Worm (Caenorhabditis elegans): ENCODE results near the gene Y54F10BM.3.
"Not testable (repeated sequence)": the region's sequence is repeated elsewhere in the genome, so short reads cannot be mapped to it uniquely, and the experiment has no call there.

Y54F10BM.3 gene

ce11 chrIII:2281975-2282957 lies at the start of gene Y54F10BM.3:
TSS of gene Y54F10BM.3 (plus strand) at chrIII:2282025.
- TF ChIP-seq unc-62 (GFP tag; optimal IDR thresholded peaks at IDR 0.05), result no peak

ce11 chrIII:2232360-2232759 lies 49.5 kb upstream of the Y54F10BM.3 start, which contains the start of gene fbxa-47:
TSS of gene fbxa-47 (minus strand) at chrIII:2232460.
- TF ChIP-seq unc-62 (GFP tag; optimal IDR thresholded peaks at IDR 0.05), result no peak

DNA sequence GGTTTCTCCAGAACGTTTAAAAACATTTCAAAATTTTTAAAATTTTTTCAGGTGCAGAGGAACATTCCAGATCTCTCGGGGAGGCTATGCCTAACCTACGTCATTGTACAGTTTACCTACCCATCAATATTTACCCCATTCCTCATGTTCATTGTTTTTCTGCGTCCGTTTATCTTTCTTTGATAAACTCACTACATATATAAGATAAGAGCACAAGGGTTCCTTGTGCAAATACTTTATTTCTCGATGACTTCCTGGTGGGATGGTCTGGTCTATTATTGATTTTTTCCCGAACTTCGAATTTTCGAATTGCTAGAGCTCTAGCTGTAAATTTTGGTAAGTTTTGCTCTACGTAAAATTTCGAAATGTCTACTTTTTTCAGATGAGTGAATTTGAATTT lies 48.4 kb upstream of the Y54F10BM.3 start:
- no peak for TF ChIP-seq unc-62 (GFP tag; optimal IDR thresholded peaks at IDR 0.05)

- no peak for TF ChIP-seq unc-62 (GFP tag; optimal IDR thresholded peaks at IDR 0.05)
These were observed 47.5 kb upstream of the Y54F10BM.3 start, which contains the start of gene C39B5.2 for ce11 chrIII:2234192-2234934. TSS of gene C39B5.2 (plus strand) at chrIII:2234884.

- no peak for TF ChIP-seq unc-62 (GFP tag; optimal IDR thresholded peaks at IDR 0.05)
These were observed 42.2 kb upstream of the Y54F10BM.3 start, which contains the start of gene C39B5.10 for ce11 chrIII:2239587-2240144. TSS of gene C39B5.10 (minus strand) at chrIII:2239637.

ce11 chrIII:2240471-2240870 lies 41.4 kb upstream of the Y54F10BM.3 start, which contains the start of gene srz-56:
TSS of gene srz-56 (plus strand) at chrIII:2240771.
- no peak for TF ChIP-seq unc-62 (GFP tag; optimal IDR thresholded peaks at IDR 0.05)

- no peak for TF ChIP-seq unc-62 (GFP tag; optimal IDR thresholded peaks at IDR 0.05)
These were observed 38.2 kb upstream of the Y54F10BM.3 start for ce11 chrIII:2243617-2244016.

ce11 chrIII:2245727-2246126 lies 36.1 kb upstream of the Y54F10BM.3 start, which contains the start of gene srd-67:
TSS of gene srd-67 (minus strand) at chrIII:2245827.
- TF ChIP-seq unc-62 (GFP tag; optimal IDR thresholded peaks at IDR 0.05), result no peak

DNA sequence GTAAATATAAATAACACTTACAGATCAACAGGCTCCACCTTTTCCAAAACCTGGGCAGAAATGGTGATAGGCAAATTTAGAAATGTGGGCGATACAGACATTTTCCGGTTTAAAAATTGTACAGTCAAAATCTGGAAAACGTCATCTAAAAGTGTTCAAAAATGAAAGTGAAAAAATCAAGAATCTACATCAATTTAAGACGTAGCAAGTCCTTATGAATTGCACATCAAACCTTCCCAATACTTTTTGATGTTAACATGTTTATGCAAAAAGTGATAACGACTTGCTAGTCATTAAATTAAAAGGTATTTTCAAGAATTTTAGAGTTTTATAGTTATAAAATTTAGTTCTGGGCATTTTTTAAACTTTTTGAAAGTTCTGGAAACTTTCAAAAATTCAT lies 30.5 kb upstream of the Y54F10BM.3 start, which contains the start of gene fbxa-7:
fbxa-7 (minus strand) TSS at position 101 of the 400 bp plus-strand sequence.
- TF ChIP-seq unc-62 (GFP tag; optimal IDR thresholded peaks at IDR 0.05), result no peak

DNA sequence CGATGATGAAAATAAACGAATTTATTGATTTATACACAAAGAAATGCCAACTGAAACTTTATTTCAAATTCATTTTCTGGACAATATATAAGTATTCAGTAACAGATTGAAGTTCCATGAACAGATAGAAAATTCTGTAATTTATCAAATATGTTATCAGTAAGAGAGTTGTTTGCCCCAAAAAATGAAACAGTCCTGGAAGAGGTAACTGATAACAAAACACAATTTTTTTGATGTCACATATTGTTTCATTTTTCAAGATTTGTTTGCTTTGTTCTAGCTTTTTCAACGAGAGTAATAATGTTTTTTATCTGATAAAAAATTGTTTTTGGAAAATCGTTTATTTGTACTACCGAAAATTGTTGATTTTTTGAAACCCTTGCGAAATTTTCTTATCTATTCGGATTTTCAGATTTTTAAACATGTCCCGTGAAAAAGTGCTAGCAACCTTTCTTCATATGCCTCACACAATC lies 28.8 kb upstream of the Y54F10BM.3 start, which contains the start of gene fbxa-73:
fbxa-73 (plus strand) TSS at position 423 of the 473 bp plus-strand sequence.
- no peak for TF ChIP-seq unc-62 (GFP tag; optimal IDR thresholded peaks at IDR 0.05)

DNA sequence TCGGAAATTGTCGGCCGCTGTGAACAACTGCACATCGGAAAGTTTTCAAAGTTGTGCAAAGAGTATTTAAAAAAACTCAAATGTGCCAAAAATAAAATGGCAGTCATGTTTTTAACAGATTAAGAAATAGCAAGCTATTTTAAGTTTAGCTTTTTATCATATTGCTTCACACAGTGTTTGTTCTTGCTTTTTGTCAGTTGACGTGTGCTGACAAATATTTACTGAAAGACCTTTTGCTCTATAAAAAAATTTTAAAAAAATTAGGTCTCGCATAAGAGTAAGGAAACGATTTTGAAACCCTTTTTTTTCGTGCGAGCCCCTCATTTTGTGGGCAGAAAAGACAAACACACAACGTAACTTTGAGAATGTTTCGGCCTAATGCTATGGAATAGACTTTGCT lies 26.3 kb upstream of the Y54F10BM.3 start, which contains the start of gene fbxa-71:
fbxa-71 (plus strand) TSS at position 301 of the 400 bp plus-strand sequence.
- no peak for TF ChIP-seq unc-62 (GFP tag; optimal IDR thresholded peaks at IDR 0.05)

DNA sequence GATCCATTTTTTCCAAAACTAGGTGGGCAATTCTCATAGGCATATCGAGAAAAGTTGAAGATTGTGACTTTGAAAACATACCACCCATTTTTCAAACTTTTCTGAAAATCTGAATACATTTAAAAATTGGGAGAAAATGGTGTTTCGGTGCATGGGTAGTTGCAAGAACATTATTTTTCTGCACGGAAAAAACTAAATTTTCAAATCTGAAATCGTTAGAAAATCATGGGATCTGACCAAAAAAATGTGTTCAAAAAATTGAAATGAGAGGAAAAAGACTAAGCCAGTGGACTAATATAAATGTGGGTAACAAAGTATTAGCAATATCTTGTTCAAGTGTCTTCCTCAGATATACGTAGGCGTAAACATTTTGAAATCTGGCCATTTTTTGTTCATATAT lies 23.0 kb upstream of the Y54F10BM.3 start, which contains the start of gene fbxa-43:
fbxa-43 (minus strand) TSS at position 101 of the 400 bp plus-strand sequence.
- TF ChIP-seq unc-62 (GFP tag; optimal IDR thresholded peaks at IDR 0.05), result no peak

DNA sequence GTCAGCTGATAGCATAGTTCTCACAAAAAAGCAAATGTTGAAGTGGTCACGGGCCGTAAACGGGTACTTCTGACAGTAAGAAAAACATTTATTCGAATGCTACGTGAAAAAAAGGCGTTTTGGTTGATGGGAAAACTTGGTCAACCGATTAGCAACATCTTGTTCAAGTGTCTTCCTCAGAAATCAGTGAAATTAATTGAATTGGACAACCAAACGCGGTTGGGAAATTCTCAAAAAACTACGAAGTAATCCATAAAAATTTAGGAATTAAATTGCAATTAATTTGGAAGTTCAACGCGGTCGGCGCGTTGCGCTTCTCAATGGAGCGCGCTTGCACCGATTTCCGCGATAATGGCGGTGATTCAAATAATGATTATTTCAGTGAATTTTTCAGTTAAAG lies 22.5 kb upstream of the Y54F10BM.3 start:
- no peak for TF ChIP-seq unc-62 (GFP tag; optimal IDR thresholded peaks at IDR 0.05)

DNA sequence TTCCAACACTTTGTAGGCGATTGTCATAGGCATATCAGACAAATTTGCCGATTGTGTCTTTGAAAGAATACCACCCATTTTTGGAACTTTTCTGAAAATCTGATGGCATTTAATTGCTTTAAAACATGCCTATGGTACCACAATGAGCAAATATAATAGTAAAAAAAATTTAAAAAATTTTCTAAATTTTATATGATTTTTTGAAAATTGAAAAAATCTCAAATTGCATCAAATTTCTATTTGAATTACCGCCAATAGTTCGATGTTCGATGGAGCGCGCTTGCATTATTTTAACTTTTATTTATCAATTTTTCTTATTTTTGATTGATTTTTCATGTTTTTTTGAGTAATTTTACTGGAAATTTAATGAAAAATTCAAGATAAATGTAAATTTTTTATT lies 20.5 kb upstream of the Y54F10BM.3 start, which contains the start of gene fbxa-42:
fbxa-42 (minus strand) TSS at position 101 of the 400 bp plus-strand sequence.
- TF ChIP-seq unc-62 (GFP tag; optimal IDR thresholded peaks at IDR 0.05), result not testable (repeated sequence)

DNA sequence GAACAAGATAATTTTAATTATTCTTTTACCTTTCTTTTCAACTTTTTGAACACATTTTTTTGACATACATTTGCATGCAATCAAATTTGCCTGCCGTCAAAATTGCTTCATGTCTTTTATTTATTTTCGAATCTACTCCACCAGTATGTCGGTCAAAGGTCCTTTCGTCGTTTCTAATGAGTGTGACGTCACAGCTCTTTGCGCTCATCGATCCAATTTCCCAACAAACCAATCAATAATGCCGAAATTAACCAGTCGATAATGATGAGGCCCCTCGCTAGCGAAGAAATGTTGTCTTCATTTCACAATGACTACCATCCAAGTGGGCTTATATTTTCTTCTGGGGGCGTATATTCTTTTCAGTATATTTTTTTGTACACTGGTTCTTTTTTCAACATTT lies 18.9 kb upstream of the Y54F10BM.3 start, which contains the start of gene Y54F10BM.6:
Y54F10BM.6 (plus strand) TSS at position 301 of the 400 bp plus-strand sequence.
- TF ChIP-seq unc-62 (GFP tag; optimal IDR thresholded peaks at IDR 0.05), result no peak
